Fruit fly (Drosophila melanogaster) whole organism, prepupa: Measurements from ENCODE around the gene flw.

Source experiments
- CG10669 ChIP-seq: fragments of 200-800 bp; sonication (Bioruptor generic); optimal IDR thresholded peaks from 3 replicates; lab custom pipeline; 2018; ENCODE audit warnings: missing biosample characterization, mild to moderate bottlenecking, missing genetic modification characterization, moderate library complexity
- CG8319 ChIP-seq: fragments of 200-800 bp; sonication (Bioruptor generic); optimal IDR thresholded peaks from 3 replicates; lab custom pipeline; 2016; ENCODE audit warnings: missing biosample characterization, missing genetic modification characterization
- Gug ChIP-seq: fragments of 200-800 bp; sonication (Bioruptor generic); IDR thresholded peaks from 2 replicates; pipeline ENCODE4 v1.3.6; 2022; ENCODE audit warnings: missing biosample characterization, missing genetic modification characterization
- achi ChIP-seq: fragments of 200-800 bp; sonication (Bioruptor generic); optimal IDR thresholded peaks from 3 replicates; lab custom pipeline; 2016; ENCODE audit warnings: missing biosample characterization, missing genetic modification characterization

DNA sequence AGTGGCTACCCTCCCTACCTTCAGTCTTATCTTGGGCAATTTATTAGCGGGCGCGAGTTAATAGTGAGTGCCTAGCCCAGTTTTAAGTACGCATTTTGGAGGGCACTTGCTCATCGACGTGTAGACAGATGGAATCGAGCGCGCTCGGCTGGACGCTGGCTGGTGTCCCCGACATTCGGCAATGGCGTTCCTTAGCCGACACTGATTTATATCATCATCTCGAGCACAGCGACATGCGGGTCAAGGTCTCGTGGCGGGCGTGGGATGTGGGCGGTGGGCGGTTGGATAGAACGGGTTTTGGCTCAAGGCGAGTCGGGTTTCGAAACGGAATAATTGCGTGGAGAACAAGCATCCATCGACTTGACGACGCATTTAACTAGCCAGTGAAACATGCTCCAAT lies 16.4 kb upstream of the flw start:
- TF ChIP-seq achi (GFP tag; lab: Kevin White, UChicago) (no peak), CG10669 (GFP tag; lab: Kevin White, UChicago) (no peak), Gug (no peak), CG8319 (GFP tag; lab: Kevin White, UChicago) (no peak)
